Worm (Caenorhabditis elegans): Measurements from ENCODE around the gene dhs-22.

dhs-22 gene

ce11 chrV:14460615-14461102 lies 39.4 kb upstream of the dhs-22 start, which contains the start of gene F08H9.2:
Gene F08H9.2 (plus strand): TSS chrV:14460665.
- TF ChIP-seq ttx-3 (tag; optimal IDR thresholded peaks at IDR 0.05) = no peak
- no peak for TF ChIP-seq mec-3 (tag; optimal IDR thresholded peaks at IDR 0.05; ENCODE audit: borderline replicate concordance)
- TF ChIP-seq T23F11.4 (GFP tag; optimal IDR thresholded peaks at IDR 0.05) = no peak
- TF ChIP-seq elt-4 (tag; optimal IDR thresholded peaks at IDR 0.05) = no peak
- TF ChIP-seq ceh-6 (GFP tag; optimal IDR thresholded peaks at IDR 0.05) = no peak
- TF ChIP-seq fkh-6 (tag; optimal IDR thresholded peaks at IDR 0.05) = no peak
- no peak for TF ChIP-seq hlh-30 (tag; optimal IDR thresholded peaks at IDR 0.05; ENCODE audit: insufficient read depth)
- TF ChIP-seq tbx-7 (tag; optimal IDR thresholded peaks at IDR 0.05) = no peak
- no peak for TF ChIP-seq hlh-13 (GFP tag; optimal IDR thresholded peaks at IDR 0.05)
- no peak for TF ChIP-seq tbx-2 (tag; optimal IDR thresholded peaks at IDR 0.05)
- no peak for TF ChIP-seq odd-2 (tag; optimal IDR thresholded peaks at IDR 0.05)
- TF ChIP-seq pag-3 (tag; optimal IDR thresholded peaks at IDR 0.05; ENCODE audit: borderline replicate concordance) = no peak
- no peak for TF ChIP-seq ceh-14 (tag; optimal IDR thresholded peaks at IDR 0.05)
- no peak for TF ChIP-seq che-1 (tag; optimal IDR thresholded peaks at IDR 0.05)
- no peak for TF ChIP-seq ceh-22 (tag; optimal IDR thresholded peaks at IDR 0.05)
- no peak for TF ChIP-seq hlh-15 (tag; optimal IDR thresholded peaks at IDR 0.05)
- TF ChIP-seq ceh-45 (GFP tag; IDR thresholded peaks at IDR 0.05) = no peak
- no peak for TF ChIP-seq elt-2 (tag; optimal IDR thresholded peaks at IDR 0.05)

ce11 chrV:14460122-14460521 lies 38.9 kb upstream of the dhs-22 start:
- TF ChIP-seq ceh-18 (tag; optimal IDR thresholded peaks at IDR 0.05) (no peak), ceh-30 (tag; optimal IDR thresholded peaks at IDR 0.05) (no peak), zip-5 (tag; optimal IDR thresholded peaks at IDR 0.05) (no peak), ceh-19 (GFP tag; optimal IDR thresholded peaks at IDR 0.05) (no peak), che-1 (tag; optimal IDR thresholded peaks at IDR 0.05) (no peak), odd-2 (tag; optimal IDR thresholded peaks at IDR 0.05) (no peak), hlh-8 (tag; optimal IDR thresholded peaks at IDR 0.05) (no peak), ama-1 (optimal IDR thresholded peaks at IDR 0.05) (no peak), F13H6.1 (tag; optimal IDR thresholded peaks at IDR 0.05) (no peak), ceh-2 (tag; optimal IDR thresholded peaks at IDR 0.05) (no peak), pros-1 (tag; optimal IDR thresholded peaks at IDR 0.05) (no peak), ceh-9 (tag; optimal IDR thresholded peaks at IDR 0.05) (no peak), tbx-7 (tag; optimal IDR thresholded peaks at IDR 0.05) (no peak), ceh-6 (GFP tag; optimal IDR thresholded peaks at IDR 0.05) (no peak), unc-3 (GFP tag; conservative IDR thresholded peaks at IDR 0.05) (no peak), unc-3 (tag; optimal IDR thresholded peaks at IDR 0.05) (no peak), T23F11.4 (GFP tag; optimal IDR thresholded peaks at IDR 0.05) (no peak)

- TF ChIP-seq lin-11 (tag; optimal IDR thresholded peaks at IDR 0.05) (no peak), eyg-1 (tag; optimal IDR thresholded peaks at IDR 0.05) (no peak), npax-4 (tag; optimal IDR thresholded peaks at IDR 0.05) (no peak), madf-2 (tag; optimal IDR thresholded peaks at IDR 0.05) (no peak), unc-86 (tag; optimal IDR thresholded peaks at IDR 0.05) (no peak), fkh-6 (tag; optimal IDR thresholded peaks at IDR 0.05) (no peak), K02D7.2 (tag; optimal IDR thresholded peaks at IDR 0.05) (no peak), sox-2 (GFP tag; IDR thresholded peaks at IDR 0.05) (no peak), ceh-14 (tag; optimal IDR thresholded peaks at IDR 0.05) (no peak), nhr-11 (tag; optimal IDR thresholded peaks at IDR 0.05) (no peak), mec-3 (tag; optimal IDR thresholded peaks at IDR 0.05; ENCODE audit: borderline replicate concordance) (no peak), nfya-1 (tag; optimal IDR thresholded peaks at IDR 0.05) (no peak), elt-4 (tag; optimal IDR thresholded peaks at IDR 0.05) (no peak), elt-2 (tag; optimal IDR thresholded peaks at IDR 0.05) (no peak), lim-6 (tag; optimal IDR thresholded peaks at IDR 0.05) (no peak)
Observed at ce11 chrV:14457070-14457469, 35.8 kb upstream of the dhs-22 start, which contains the start of gene coh-3. Gene coh-3 (plus strand): TSS chrV:14457422.

All from whole organism, late embryonic.